Worm (Caenorhabditis elegans): ENCODE measurements around the gene tre-2.
A peak's percentile ranks its signal among the peaks of the same experiment; 100 is the strongest.
"Not testable (repeated sequence)": the region's sequence is repeated elsewhere in the genome, so short reads cannot be mapped to it uniquely, and the experiment has no call there.

tre-2 gene

DNA sequence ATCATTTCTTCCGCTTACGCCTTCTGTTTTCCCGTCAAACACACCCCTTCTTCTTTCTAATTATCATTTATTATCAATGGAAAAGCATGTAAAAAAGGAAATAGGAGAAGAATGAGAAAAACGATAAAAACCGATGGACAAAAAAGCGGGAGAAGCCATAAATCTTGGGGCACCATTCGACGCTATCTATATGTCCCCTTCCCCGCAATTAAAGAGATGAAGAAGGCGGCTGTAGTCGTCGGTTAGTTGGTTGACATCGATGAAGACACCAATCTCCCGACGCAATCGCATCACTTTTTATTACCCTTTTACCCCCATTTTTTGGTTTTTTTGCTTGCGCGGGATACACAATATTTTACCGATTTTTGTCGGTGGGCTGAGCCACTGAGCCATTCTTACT lies 49.6 kb downstream of the tre-2 start:
- TF ChIP-seq flh-1 (GFP tag; optimal IDR thresholded peaks at IDR 0.05) (no peak), elt-1 (tag; optimal IDR thresholded peaks at IDR 0.05; ENCODE audit: borderline replicate concordance, insufficient read depth) (peak; percentile 46)

DNA sequence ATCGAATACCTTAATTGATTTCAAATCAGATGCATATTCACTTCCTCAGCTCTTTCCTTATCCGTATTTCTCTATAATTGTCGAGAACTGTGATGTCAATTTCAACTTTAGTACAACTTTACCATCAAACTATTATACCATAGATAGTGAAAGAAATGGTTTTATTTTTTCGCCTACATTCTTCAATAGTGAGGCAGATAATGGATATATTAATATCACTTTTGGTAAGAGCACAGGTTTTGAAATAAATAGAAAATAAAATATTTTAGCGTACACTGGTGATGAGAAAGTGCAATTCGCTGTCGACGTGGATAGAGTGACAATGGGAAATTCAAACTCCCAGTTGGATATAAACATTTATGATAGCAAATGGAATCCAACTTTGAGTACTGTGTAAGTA lies 51.0 kb downstream of the tre-2 start:
- no peak for TF ChIP-seq zip-8 (tag; optimal IDR thresholded peaks at IDR 0.05)
- TF ChIP-seq elt-1 (tag; optimal IDR thresholded peaks at IDR 0.05; ENCODE audit: borderline replicate concordance, insufficient read depth) = no peak
- no peak for TF ChIP-seq lin-13 (tag; optimal IDR thresholded peaks at IDR 0.05)
- TF ChIP-seq blmp-1 (tag; optimal IDR thresholded peaks at IDR 0.05) = no peak
- TF ChIP-seq cnd-1 (tag; optimal IDR thresholded peaks at IDR 0.05) = no peak
- no peak for TF ChIP-seq unc-39 (tag; optimal IDR thresholded peaks at IDR 0.05)
- TF ChIP-seq ceh-83 (GFP tag; optimal IDR thresholded peaks at IDR 0.05) = no peak
- no peak for TF ChIP-seq pha-4 (tag; optimal IDR thresholded peaks at IDR 0.05)
- TF ChIP-seq ceh-39 (tag; optimal IDR thresholded peaks at IDR 0.05) = no peak
- no peak for TF ChIP-seq nhr-76 (tag; optimal IDR thresholded peaks at IDR 0.05)
- TF ChIP-seq tbx-8 (GFP tag; optimal IDR thresholded peaks at IDR 0.05) = no peak
- TF ChIP-seq sptf-1 (tag; optimal IDR thresholded peaks at IDR 0.05) = no peak
- no peak for TF ChIP-seq M03D4.4 (tag; optimal IDR thresholded peaks at IDR 0.05)
- no peak for TF ChIP-seq ces-1 (GFP tag; optimal IDR thresholded peaks at IDR 0.05)
- TF ChIP-seq unc-62 (GFP tag; optimal IDR thresholded peaks at IDR 0.05) = no peak
- no peak for TF ChIP-seq mep-1 (tag; optimal IDR thresholded peaks at IDR 0.05)
- no peak for TF ChIP-seq nhr-237 (tag; optimal IDR thresholded peaks at IDR 0.05)
- no peak for TF ChIP-seq mls-2 (tag; optimal IDR thresholded peaks at IDR 0.05)
- TF ChIP-seq snpc-4 (tag; optimal IDR thresholded peaks at IDR 0.05) = no peak
- no peak for TF ChIP-seq flh-1 (GFP tag; optimal IDR thresholded peaks at IDR 0.05)

ce11 chrIV:6829902-6830301 lies 53.3 kb downstream of the tre-2 start, which contains the start of gene H20E11.1:
Gene H20E11.1 (plus strand): TSS chrIV:6830145.
- TF ChIP-seq lin-32 (GFP tag; optimal IDR thresholded peaks at IDR 0.05) (no peak), drap-1 (GFP tag; optimal IDR thresholded peaks at IDR 0.05) (no peak), mab-5 (tag; optimal IDR thresholded peaks at IDR 0.05) (no peak), snpc-4 (tag; optimal IDR thresholded peaks at IDR 0.05) (no peak), nhr-237 (tag; optimal IDR thresholded peaks at IDR 0.05) (no peak), lsy-2 (tag; optimal IDR thresholded peaks at IDR 0.05) (no peak), ceh-43 (GFP tag; optimal IDR thresholded peaks at IDR 0.05) (no peak), elt-1 (tag; optimal IDR thresholded peaks at IDR 0.05; ENCODE audit: borderline replicate concordance, insufficient read depth) (no peak), ces-1 (GFP tag; optimal IDR thresholded peaks at IDR 0.05) (no peak), cnd-1 (tag; optimal IDR thresholded peaks at IDR 0.05) (no peak), zip-8 (tag; optimal IDR thresholded peaks at IDR 0.05) (no peak), mls-2 (tag; optimal IDR thresholded peaks at IDR 0.05) (no peak), tbx-8 (GFP tag; optimal IDR thresholded peaks at IDR 0.05) (no peak)

ce11 chrIV:6827477-6827876 lies 55.8 kb downstream of the tre-2 start, which contains the start of gene H20E11.2:
Gene H20E11.2 (plus strand): TSS chrIV:6827777.
- not testable (repeated sequence) for TF ChIP-seq unc-120 (tag; optimal IDR thresholded peaks at IDR 0.05; ENCODE audit: poor library complexity, severe bottlenecking); ztf-11 (tag; optimal IDR thresholded peaks at IDR 0.05); snpc-4 (tag; optimal IDR thresholded peaks at IDR 0.05)

All from whole organism, mixed stage, embryonic.